Fruit fly (Drosophila melanogaster) whole organism: ENCODE results near the gene nAChRbeta3.

Experiments used
- CG8478 ChIP-seq: fragments of >200 bp; optimal IDR thresholded peaks from 2 replicates; lab custom pipeline; 2018; ENCODE audit warnings: inconsistent platforms
- Dll ChIP-seq: fragments of >200 bp; optimal IDR thresholded peaks from 2 replicates; lab custom pipeline; 2017
- pan ChIP-seq: fragments of >200 bp; optimal IDR thresholded peaks from 2 replicates; lab custom pipeline; 2017

DNA sequence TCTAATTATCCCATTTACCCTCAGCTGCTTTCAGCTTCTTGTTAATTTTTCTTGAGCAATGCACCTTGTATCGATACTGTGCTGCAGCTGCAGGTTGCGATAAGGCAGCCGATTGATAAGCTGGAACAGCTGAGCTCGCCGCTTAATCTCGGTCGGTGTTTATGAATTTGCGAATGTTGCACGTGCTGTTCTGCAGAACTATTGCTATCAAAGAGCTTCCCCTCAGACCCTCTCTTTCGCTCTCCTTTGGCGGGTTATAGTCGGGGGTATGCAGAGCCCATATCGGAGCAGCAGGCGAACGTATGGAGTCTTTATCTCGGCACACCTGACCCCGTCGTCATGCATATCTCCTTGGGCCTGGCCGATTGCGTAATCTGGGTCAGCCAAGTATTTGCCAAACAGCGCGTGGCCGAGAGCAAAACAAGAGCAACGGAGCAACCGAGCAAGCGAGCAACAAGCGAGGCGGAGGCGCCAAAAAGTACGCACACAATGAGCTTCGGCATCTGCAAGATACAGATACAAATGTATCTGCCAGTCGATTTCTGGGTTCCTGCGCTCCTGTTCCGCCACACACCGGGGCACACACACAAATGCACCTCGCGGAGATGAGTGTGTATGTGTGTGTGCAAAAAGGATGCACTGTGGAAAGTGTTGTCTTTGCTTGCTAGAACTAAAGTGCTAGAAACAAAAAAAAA, 30.7 kb upstream of the nAChRbeta3 start:
- TF ChIP-seq Dll (lab: Kevin White, UChicago) (no peak), pan (lab: Kevin White, UChicago) (no peak), CG8478 (lab: Kevin White, UChicago) (no peak)
